Worm (Caenorhabditis elegans) whole organism, midembryonic: ENCODE results near the gene daf-18.

Source experiments
- T22C8.4 ChIP-seq: fragments of 200-800 bp; sonication (Bioruptor generic); IDR thresholded peaks from 2 replicates; pipeline ENCODE4 v1.3.6; 2022; ENCODE audit warnings: missing genetic modification characterization, missing compliant biosample characterization
- cog-1 ChIP-seq: sonication (generic microtip); optimal IDR thresholded peaks from 2 replicates; lab custom pipeline; 2016; ENCODE audit warnings: missing genetic modification characterization, missing compliant biosample characterization
- klf-2 ChIP-seq: fragments of 200-800 bp; sonication (Bioruptor generic); conservative IDR thresholded peaks from 2 replicates; pipeline ENCODE4 v1.3.6; 2022; ENCODE audit warnings: missing genetic modification reagents, missing genetic modification characterization, missing compliant biosample characterization

DNA sequence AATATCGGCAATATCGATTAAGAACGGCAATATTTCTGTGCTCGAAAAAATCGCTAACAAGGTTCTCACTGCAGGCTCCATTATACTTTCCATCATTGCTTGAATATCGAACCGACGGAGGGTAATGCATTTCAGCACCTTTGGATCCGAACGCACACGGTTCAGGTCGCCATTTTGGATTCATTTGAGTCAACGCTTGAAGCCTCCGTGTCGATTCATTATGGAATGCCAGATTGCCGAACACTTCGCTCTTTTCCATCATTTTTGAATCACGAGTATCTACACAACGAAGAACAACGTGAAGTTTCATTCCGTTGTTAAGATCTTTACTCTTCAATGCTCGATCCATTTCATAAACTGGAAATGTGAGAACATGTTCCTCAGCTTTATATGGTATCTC is 2.9 kb downstream of the daf-18 start:
- TF ChIP-seq T22C8.4 (GFP tag; lab: Robert Waterston, UW) (no peak), cog-1 (tag; lab: Kevin White, UChicago) (no peak), klf-2 (GFP tag; lab: Robert Waterston, UW) (no peak)
